Worm (Caenorhabditis elegans) whole organism, L2 larva: ENCODE data around the gene Y73F4A.1.

Experiments
- C34F6.9 ChIP-seq: fragments of 150-350 bp; optimal IDR thresholded peaks from 2 replicates; lab custom pipeline; 2014; ENCODE audit warnings: missing biosample characterization, missing genetic modification characterization
- F13H6.1 ChIP-seq: sonication (generic microtip); optimal IDR thresholded peaks from 2 replicates; lab custom pipeline; 2016; ENCODE audit warnings: missing genetic modification characterization, missing compliant biosample characterization
- R02D3.7 ChIP-seq: fragments of 150-350 bp; optimal IDR thresholded peaks from 2 replicates; lab custom pipeline; 2014; ENCODE audit warnings: missing biosample characterization, missing genetic modification characterization
- Y55F3AM.14 ChIP-seq: fragments of 200-800 bp; sonication (Bioruptor generic); optimal IDR thresholded peaks from 2 replicates; lab custom pipeline; 2018; ENCODE audit warnings: mild to moderate bottlenecking, missing genetic modification characterization, missing compliant biosample characterization
- aly-2 ChIP-seq: fragments of 150-350 bp; optimal IDR thresholded peaks from 2 replicates; lab custom pipeline; 2014; ENCODE audit warnings: missing biosample characterization, missing genetic modification characterization
- ama-1 ChIP-seq: fragments of 150-350 bp; optimal IDR thresholded peaks from 2 replicates; lab custom pipeline; 2018; ENCODE audit warnings: inconsistent platforms
- blmp-1 ChIP-seq: sonication (generic microtip); optimal IDR thresholded peaks from 2 replicates; lab custom pipeline; 2017; ENCODE audit warnings: missing genetic modification characterization, mild to moderate bottlenecking, missing compliant biosample characterization, antibody characterized with exemption, moderate library complexity; ENCODE audit not compliant: insufficient read depth
- ceh-16 ChIP-seq: fragments of 150-350 bp; optimal IDR thresholded peaks from 2 replicates; lab custom pipeline; 2014; ENCODE audit warnings: missing biosample characterization, missing genetic modification characterization
- ceh-82 ChIP-seq: fragments of 150-350 bp; optimal IDR thresholded peaks from 2 replicates; lab custom pipeline; 2014; ENCODE audit warnings: missing biosample characterization, missing genetic modification characterization
- crh-2 ChIP-seq: sonication (generic microtip); optimal IDR thresholded peaks from 2 replicates; lab custom pipeline; 2017; ENCODE audit warnings: missing biosample characterization, missing genetic modification characterization
- elt-1 ChIP-seq: fragments of 150-350 bp; optimal IDR thresholded peaks from 2 replicates; lab custom pipeline; 2014; ENCODE audit warnings: missing biosample characterization, missing genetic modification characterization
- elt-3 ChIP-seq: sonication (generic microtip); optimal IDR thresholded peaks from 2 replicates; lab custom pipeline; 2017; ENCODE audit warnings: missing biosample characterization, missing genetic modification characterization
- fos-1 ChIP-seq: fragments of 150-350 bp; optimal IDR thresholded peaks from 2 replicates; lab custom pipeline; 2014; ENCODE audit warnings: missing biosample characterization, missing genetic modification characterization
- gmeb-1 ChIP-seq: fragments of 150-350 bp; optimal IDR thresholded peaks from 2 replicates; lab custom pipeline; 2014; ENCODE audit warnings: missing biosample characterization, missing genetic modification characterization
- lin-13 ChIP-seq: fragments of 150-350 bp; optimal IDR thresholded peaks from 2 replicates; lab custom pipeline; 2014; ENCODE audit warnings: missing biosample characterization, missing genetic modification reagents, missing genetic modification characterization
- lin-39 ChIP-seq: fragments of 150-350 bp; optimal IDR thresholded peaks from 2 replicates; lab custom pipeline; 2014; ENCODE audit warnings: missing biosample characterization, missing genetic modification reagents, missing genetic modification characterization
- mab-5 ChIP-seq: fragments of 150-350 bp; optimal IDR thresholded peaks from 2 replicates; lab custom pipeline; 2014; ENCODE audit warnings: missing biosample characterization, missing genetic modification characterization
- mdl-1 ChIP-seq, 2 experiments: fragments of 150-350 bp in 1 of 2; sonication (generic microtip) in 1 of 2; optimal IDR thresholded peaks; 2 replicates each; lab custom pipeline; 2017; ENCODE audit warnings: missing biosample characterization in 2 of 2, missing genetic modification characterization in 2 of 2
- nhr-10 ChIP-seq: sonication (generic microtip); optimal IDR thresholded peaks from 2 replicates; lab custom pipeline; 2017; ENCODE audit warnings: missing biosample characterization, missing genetic modification characterization
- nhr-11 ChIP-seq: fragments of 150-350 bp; optimal IDR thresholded peaks from 2 replicates; lab custom pipeline; 2014; ENCODE audit warnings: missing biosample characterization, missing genetic modification characterization
- nhr-12 ChIP-seq: fragments of 150-350 bp; optimal IDR thresholded peaks from 2 replicates; lab custom pipeline; 2014; ENCODE audit warnings: missing biosample characterization, missing genetic modification characterization
- nhr-129 ChIP-seq: fragments of 150-350 bp; optimal IDR thresholded peaks from 2 replicates; lab custom pipeline; 2014; ENCODE audit warnings: missing biosample characterization, missing genetic modification characterization
- nhr-21 ChIP-seq: fragments of 150-350 bp; optimal IDR thresholded peaks from 2 replicates; lab custom pipeline; 2014; ENCODE audit warnings: missing biosample characterization, missing genetic modification characterization
- nhr-25 ChIP-seq: fragments of 150-350 bp; sonication (generic microtip); optimal IDR thresholded peaks from 3 replicates; lab custom pipeline; 2014; ENCODE audit warnings: missing biosample characterization, missing genetic modification characterization
- sma-3 ChIP-seq: sonication (generic microtip); optimal IDR thresholded peaks from 2 replicates; lab custom pipeline; 2016; ENCODE audit warnings: missing genetic modification reagents, missing genetic modification characterization, missing compliant biosample characterization
- sma-9 ChIP-seq, 2 experiments: fragments of 150-350 bp in 1 of 2; sonication (generic microtip) in 1 of 2; optimal IDR thresholded peaks; 2 replicates each; lab custom pipeline; 2014 to 2016; ENCODE audit warnings: missing genetic modification characterization in 2 of 2, mild to moderate bottlenecking in 1 of 2, missing biosample characterization in 1 of 2, missing compliant biosample characterization in 1 of 2, missing genetic modification reagents in 1 of 2, moderate library complexity in 1 of 2
- unc-39 ChIP-seq: fragments of 150-350 bp; optimal IDR thresholded peaks from 2 replicates; lab custom pipeline; 2014; ENCODE audit warnings: missing biosample characterization, missing genetic modification characterization
- unc-55 ChIP-seq: fragments of 150-350 bp; sonication (generic microtip); optimal IDR thresholded peaks from 3 replicates; lab custom pipeline; 2014; ENCODE audit warnings: missing biosample characterization, missing genetic modification reagents, missing genetic modification characterization
- unc-62 ChIP-seq: fragments of 150-350 bp; optimal IDR thresholded peaks from 2 replicates; lab custom pipeline; 2014; ENCODE audit warnings: missing biosample characterization, missing genetic modification reagents, missing genetic modification characterization
- zag-1 ChIP-seq: fragments of 150-350 bp; optimal IDR thresholded peaks from 2 replicates; lab custom pipeline; 2014; ENCODE audit warnings: missing biosample characterization, missing genetic modification characterization
- ztf-11 ChIP-seq: sonication (generic microtip); optimal IDR thresholded peaks from 2 replicates; lab custom pipeline; 2017; ENCODE audit warnings: missing biosample characterization, missing genetic modification characterization
- ztf-4 ChIP-seq: fragments of 150-350 bp; optimal IDR thresholded peaks from 2 replicates; lab custom pipeline; 2014; ENCODE audit warnings: missing biosample characterization, missing genetic modification characterization

Gene Y73F4A.1

DNA sequence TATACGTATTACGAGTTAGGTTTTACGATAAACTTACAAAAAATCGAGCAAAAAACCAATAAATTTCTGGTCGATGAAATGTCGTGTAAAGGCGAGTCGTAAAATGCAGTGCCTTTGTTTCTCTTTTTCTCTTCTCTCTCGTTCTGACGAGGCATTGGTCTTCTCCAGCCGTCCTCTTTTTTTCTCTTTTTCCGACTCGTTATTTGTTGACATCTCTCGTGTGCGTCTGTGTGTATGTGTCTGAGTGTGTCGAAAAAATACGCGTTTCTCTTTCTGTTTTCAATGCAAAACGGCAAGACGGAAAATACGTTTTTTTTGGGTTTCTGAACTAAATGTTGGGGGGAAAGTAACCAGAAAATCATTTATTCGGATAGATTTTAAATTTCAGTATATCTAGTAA is 12.6 kb downstream of the Y73F4A.1 start, which contains the start of gene C53D6.6:
TSS of gene C53D6.6 (minus strand) at position 118 of the 400 bp plus-strand sequence.
- TF ChIP-seq nhr-129 (tag; lab: Kevin White, UChicago) (peak; percentile 66), mdl-1 (tag; optimal IDR thresholded peaks at IDR 0.05; lab: Kevin White, UChicago) (no peak), fos-1 (tag; lab: Kevin White, UChicago) (peak; percentile 45), C34F6.9 (tag; lab: Kevin White, UChicago) (peak; percentile 43), nhr-25 (tag; lab: Kevin White, UChicago) (no peak), ceh-82 (tag; lab: Kevin White, UChicago) (no peak), Y55F3AM.14 (no peak), unc-55 (GFP tag; lab: Kevin White, UChicago) (no peak), nhr-12 (tag; lab: Kevin White, UChicago) (no peak)
- TF ChIP-seq, all 48 proteins: peak for 3

DNA sequence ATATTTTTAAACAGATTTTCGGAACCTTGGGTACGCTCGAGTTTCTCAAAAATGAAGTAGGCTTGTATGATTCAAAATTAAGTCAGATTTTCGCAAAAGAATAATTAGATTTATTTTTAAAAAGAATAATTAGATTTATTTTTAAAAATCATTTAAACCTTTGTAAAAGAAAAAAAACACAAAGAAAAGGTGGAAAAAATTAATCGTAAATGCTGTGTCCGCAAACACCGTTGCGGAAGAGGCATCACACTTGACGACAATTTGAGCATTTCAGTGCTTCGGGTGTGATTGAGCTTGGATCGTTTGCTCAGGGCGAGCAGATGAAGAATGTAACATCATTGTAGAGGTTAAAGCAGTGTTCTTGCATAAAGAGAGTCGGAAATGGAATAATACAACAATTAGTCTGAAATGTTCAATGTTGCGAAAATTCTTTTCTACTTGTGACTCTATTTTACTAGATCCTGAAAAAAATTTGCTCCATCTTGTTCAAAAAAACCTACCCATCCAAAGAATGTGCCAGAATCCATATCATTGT is 23.8 kb downstream of the Y73F4A.1 start:
- no peak for TF ChIP-seq unc-39 (tag; lab: Kevin White, UChicago)
- TF ChIP-seq zag-1 (tag; lab: Kevin White, UChicago) = no peak
- TF ChIP-seq C34F6.9 (tag; lab: Kevin White, UChicago) = peak; percentile 34

DNA sequence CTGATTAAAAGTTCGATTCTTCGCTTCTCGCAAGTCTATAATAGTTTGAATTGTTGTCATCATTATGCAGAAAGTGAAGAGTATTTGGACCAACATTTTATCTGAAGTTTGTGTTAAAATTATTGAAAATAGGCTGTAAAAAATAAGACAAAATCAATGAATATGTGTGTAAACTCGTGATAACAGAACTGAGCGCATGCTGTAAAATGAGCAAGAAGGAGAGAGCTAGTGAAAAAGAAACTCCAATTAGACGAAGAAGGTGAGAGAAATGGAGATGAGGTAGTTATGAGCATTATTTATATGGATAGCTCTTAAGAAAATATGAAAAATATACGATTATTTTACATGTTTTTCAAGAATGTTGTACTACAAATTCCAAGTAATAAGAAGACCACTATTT is 24.3 kb downstream of the Y73F4A.1 start, which contains the start of gene C53D6.4:
TSS of gene C53D6.4 (minus strand) at position 101 of the 400 bp plus-strand sequence.
- TF ChIP-seq sma-9 (GFP tag; optimal IDR thresholded peaks at IDR 0.05; lab: Kevin White, UChicago) (no peak), sma-9 (tag; optimal IDR thresholded peaks at IDR 0.05; lab: Kevin White, UChicago) (no peak), nhr-10 (tag; lab: Kevin White, UChicago) (no peak), ceh-82 (tag; lab: Kevin White, UChicago) (no peak), gmeb-1 (no peak), R02D3.7 (tag; lab: Kevin White, UChicago) (no peak), blmp-1 (tag; lab: Kevin White, UChicago) (no peak), F13H6.1 (tag; lab: Kevin White, UChicago) (no peak)

DNA sequence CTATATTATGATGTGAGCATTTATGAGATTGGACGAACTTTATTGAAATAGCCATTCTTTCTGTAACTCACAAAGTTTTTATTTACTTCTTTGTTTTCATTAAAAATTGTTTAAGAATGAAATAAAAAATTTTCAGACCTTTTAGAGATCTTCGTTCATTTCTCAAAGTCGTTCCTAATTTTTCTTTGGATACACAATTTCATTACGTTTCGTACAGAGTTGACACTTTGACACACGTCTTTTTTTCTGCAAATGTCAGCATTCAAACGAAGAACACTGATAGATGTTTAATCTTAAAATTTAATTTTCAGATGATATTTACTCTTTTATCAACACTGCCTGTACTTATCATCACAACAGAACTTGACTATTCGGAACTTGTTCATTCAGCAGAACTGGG is 28.7 kb downstream of the Y73F4A.1 start, which contains the start of gene acc-2:
TSS of gene acc-2 (plus strand) at position 301 of the 400 bp plus-strand sequence.
- TF ChIP-seq lin-13 (GFP tag; lab: Kevin White, UChicago) (no peak), R02D3.7 (tag; lab: Kevin White, UChicago) (no peak)

DNA sequence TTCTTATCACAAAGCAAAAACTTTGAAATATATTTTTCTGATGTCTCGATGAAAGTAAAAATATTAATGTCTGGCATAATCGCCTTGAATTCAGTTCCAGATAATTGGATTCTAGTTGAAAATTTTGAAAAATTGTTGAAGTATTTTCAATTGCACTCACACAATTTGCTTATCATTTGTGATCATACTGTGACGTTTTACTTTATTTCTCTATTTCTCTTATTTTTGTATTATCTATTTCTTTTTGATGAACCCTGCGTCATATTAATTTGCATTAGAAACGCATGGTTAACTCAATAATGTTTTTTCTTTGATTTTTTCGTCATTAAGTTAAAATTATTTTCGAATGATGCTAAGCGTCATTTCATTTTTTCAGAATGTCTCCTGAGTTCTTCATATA is 34.9 kb downstream of the Y73F4A.1 start, which contains the start of gene C53D6.11:
TSS of gene C53D6.11 (plus strand) at position 328 of the 400 bp plus-strand sequence.
- TF ChIP-seq crh-2 (tag; lab: Kevin White, UChicago) = peak; percentile 59
- no peak for TF ChIP-seq elt-3 (tag; lab: Kevin White, UChicago)
- peak; percentile 71 for TF ChIP-seq fos-1 (tag; lab: Kevin White, UChicago)
- TF ChIP-seq, all 48 proteins: peak for 2

DNA sequence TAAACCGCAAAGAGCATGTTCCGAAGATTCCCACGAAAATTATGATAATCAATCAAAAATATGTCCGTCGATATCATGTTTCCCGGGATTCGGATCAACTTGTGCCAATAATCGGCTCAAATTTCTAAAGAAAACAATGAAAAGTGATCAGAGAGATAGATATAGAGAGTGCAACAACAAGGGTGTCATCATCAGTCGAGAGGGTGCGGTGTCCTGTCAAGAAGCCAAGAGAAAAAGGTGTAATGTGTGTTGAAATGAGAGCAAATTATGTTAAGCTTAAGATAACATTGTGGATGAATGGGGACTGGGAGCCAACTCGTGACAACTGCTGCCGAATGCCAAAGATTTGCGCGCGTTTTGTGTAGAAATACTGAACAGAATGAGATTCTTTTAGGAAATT is 37.2 kb downstream of the Y73F4A.1 start:
- TF ChIP-seq F13H6.1 (tag; lab: Kevin White, UChicago) (peak; percentile 8), elt-1 (no peak), sma-9 (GFP tag; optimal IDR thresholded peaks at IDR 0.05; lab: Kevin White, UChicago) (peak; percentile 14), sma-9 (tag; optimal IDR thresholded peaks at IDR 0.05; lab: Kevin White, UChicago) (no peak)

DNA sequence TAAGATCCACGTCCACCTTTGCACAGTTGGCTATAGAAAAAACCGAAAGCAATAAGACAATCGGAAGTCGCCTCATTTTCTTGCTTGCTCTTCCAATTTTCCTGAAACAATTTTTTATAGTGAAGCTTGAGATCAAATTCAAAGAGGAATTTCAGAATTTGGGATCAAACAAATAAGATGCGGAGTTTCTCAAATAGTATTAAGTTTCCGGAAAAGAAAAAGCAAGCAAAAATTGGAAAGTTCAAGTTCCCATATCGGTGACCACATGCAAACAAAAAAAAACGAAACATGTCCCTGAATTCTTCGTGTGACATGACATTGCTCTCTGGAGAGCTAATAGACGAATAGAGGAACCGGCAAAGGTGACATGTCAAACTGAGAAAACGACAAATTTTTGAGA is 39.8 kb downstream of the Y73F4A.1 start, which contains the start of gene unc-129:
TSS of gene unc-129 (minus strand) at position 101 of the 400 bp plus-strand sequence.
- TF ChIP-seq lin-13 (GFP tag; lab: Kevin White, UChicago) = no peak
- no peak for TF ChIP-seq Y55F3AM.14
- TF ChIP-seq ama-1 = no peak
- TF ChIP-seq aly-2 (tag; lab: Kevin White, UChicago) = no peak
- TF ChIP-seq blmp-1 (tag; lab: Kevin White, UChicago) = no peak
- no peak for TF ChIP-seq sma-3 (GFP tag; lab: Kevin White, UChicago)
- TF ChIP-seq nhr-10 (tag; lab: Kevin White, UChicago) = no peak

DNA sequence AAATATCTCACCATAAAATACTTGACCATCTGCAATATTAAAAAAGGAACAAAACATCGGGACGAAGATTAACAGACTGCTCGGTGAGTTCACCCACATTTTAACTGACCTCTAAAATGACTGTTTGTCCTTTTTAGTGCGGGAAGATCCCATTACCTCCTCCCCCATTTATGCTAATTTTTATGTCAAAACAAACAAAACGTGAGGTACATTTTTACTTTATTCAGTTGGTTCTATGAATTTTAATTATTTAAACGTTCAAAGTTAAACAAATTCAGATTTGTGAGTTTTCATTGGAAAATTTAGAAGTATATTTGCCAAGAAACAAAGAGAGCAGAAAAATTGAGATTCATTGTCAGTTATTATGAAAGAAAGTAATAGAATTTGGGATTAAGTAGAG is 42.5 kb downstream of the Y73F4A.1 start, which contains the start of gene C53D6.8:
TSS of gene C53D6.8 (minus strand) at position 101 of the 400 bp plus-strand sequence.
- TF ChIP-seq ztf-11 (no peak), sma-3 (GFP tag; lab: Kevin White, UChicago) (no peak), C34F6.9 (tag; lab: Kevin White, UChicago) (no peak), nhr-12 (tag; lab: Kevin White, UChicago) (no peak), ceh-82 (tag; lab: Kevin White, UChicago) (no peak), lin-39 (no peak), nhr-11 (tag; lab: Kevin White, UChicago) (no peak), ztf-4 (tag; lab: Kevin White, UChicago) (no peak), aly-2 (tag; lab: Kevin White, UChicago) (no peak), nhr-21 (no peak), unc-62 (GFP tag; lab: Kevin White, UChicago) (no peak), ceh-16 (tag; lab: Kevin White, UChicago) (no peak), mab-5 (tag; lab: Kevin White, UChicago) (no peak)
